Worm (Caenorhabditis elegans): Measurements from ENCODE around the gene C17B7.8.
A peak's percentile ranks its signal among the peaks of the same experiment; 100 is the strongest.

- TF ChIP-seq pha-4 (tag; optimal IDR thresholded peaks at IDR 0.05) (no peak), elt-3 (tag; optimal IDR thresholded peaks at IDR 0.05) (no peak), unc-39 (tag; optimal IDR thresholded peaks at IDR 0.05) (no peak), lin-13 (tag; optimal IDR thresholded peaks at IDR 0.05) (no peak), unc-62 (GFP tag; optimal IDR thresholded peaks at IDR 0.05) (no peak), lsy-2 (tag; optimal IDR thresholded peaks at IDR 0.05) (no peak), sem-2 (GFP tag; optimal IDR thresholded peaks at IDR 0.05) (no peak), nhr-237 (tag; optimal IDR thresholded peaks at IDR 0.05) (peak; percentile 19), ztf-11 (tag; optimal IDR thresholded peaks at IDR 0.05) (no peak), nhr-2 (tag; optimal IDR thresholded peaks at IDR 0.05) (no peak), drap-1 (GFP tag; optimal IDR thresholded peaks at IDR 0.05) (no peak), elt-1 (tag; optimal IDR thresholded peaks at IDR 0.05; ENCODE audit: borderline replicate concordance, insufficient read depth) (no peak)
Measured at ce11 chrV:3315308-3315707, 8.8 kb downstream of the C17B7.8 start, which contains the start of gene arrd-19.

Data from whole organism, mixed stage, embryonic.